Worm (Caenorhabditis elegans): Measurements from ENCODE around the gene ZC190.7.

The ZC190.7 gene

DNA sequence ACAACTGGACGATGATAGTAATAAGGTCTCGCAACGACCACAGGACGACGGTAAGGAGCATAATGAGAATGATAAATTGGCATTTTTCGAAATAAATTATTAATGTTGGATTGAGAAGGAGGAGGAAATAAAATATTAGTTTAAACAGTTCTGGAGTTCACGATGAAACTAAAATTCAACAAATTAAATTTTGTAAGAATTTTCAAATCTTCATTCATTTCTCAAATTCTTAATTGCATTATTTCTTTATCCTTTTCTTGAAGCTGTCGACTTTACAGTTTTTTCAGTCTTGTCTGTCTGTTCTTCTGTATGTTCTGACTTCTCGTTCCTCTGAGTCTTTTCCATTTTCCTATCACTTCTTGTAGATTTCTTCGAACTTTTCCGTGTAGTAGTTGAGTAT, at the start of gene ZC190.7:
TSS of gene ZC190.7 (minus strand) at position 101 of the 400 bp plus-strand sequence.
- TF ChIP-seq irx-1 (tag; optimal IDR thresholded peaks at IDR 0.05) (no peak), nhr-47 (tag; optimal IDR thresholded peaks at IDR 0.05) (no peak), nhr-12 (tag; optimal IDR thresholded peaks at IDR 0.05) (no peak), lin-13 (GFP tag; optimal IDR thresholded peaks at IDR 0.05) (no peak), lir-3 (tag; optimal IDR thresholded peaks at IDR 0.05; ENCODE audit: poor library complexity) (no peak), zip-4 (GFP tag; optimal IDR thresholded peaks at IDR 0.05) (no peak), aha-1 (tag; optimal IDR thresholded peaks at IDR 0.05) (no peak), pag-3 (tag; optimal IDR thresholded peaks at IDR 0.05; ENCODE audit: borderline replicate concordance, insufficient read depth) (no peak), ceh-90 (tag; optimal IDR thresholded peaks at IDR 0.05) (no peak), F16B12.6 (tag; optimal IDR thresholded peaks at IDR 0.05) (no peak), xbp-1 (tag; optimal IDR thresholded peaks at IDR 0.05) (no peak), efl-1 (optimal IDR thresholded peaks at IDR 0.05) (no peak), efl-1 (GFP tag; optimal IDR thresholded peaks at IDR 0.05 in 1 of 2) (no peak), rnt-1 (tag; optimal IDR thresholded peaks at IDR 0.05) (no peak), C04F5.9 (tag; optimal IDR thresholded peaks at IDR 0.05) (no peak), dsc-1 (tag; optimal IDR thresholded peaks at IDR 0.05) (no peak), mef-2 (tag; optimal IDR thresholded peaks at IDR 0.05) (no peak), nhr-77 (tag; optimal IDR thresholded peaks at IDR 0.05) (no peak), ets-5 (GFP tag; IDR thresholded peaks at IDR 0.05) (no peak), lsy-2 (tag; optimal IDR thresholded peaks at IDR 0.05) (no peak)

DNA sequence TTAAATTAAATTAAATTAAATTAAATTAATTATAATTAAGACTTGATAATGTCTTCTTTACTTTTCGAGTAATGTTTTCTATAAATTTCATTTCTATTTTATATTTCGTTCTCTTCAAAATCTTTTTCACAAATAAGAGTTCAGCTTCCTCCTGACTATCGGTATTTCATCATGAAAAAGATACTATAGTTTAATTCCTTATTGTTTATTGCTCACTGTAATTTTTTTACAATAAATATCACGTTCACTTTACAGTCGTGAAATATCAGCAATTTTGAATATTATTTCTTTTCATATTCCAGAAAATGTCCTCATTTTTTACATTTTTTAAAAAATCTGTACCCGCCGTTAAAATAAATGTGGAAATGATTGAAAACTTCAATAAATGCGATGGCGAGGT, 49.7 kb upstream of the ZC190.7 start, which contains the start of gene ZC196.3:
TSS of gene ZC196.3 (plus strand) at position 301 of the 400 bp plus-strand sequence.
- TF ChIP-seq ztf-4 (tag; optimal IDR thresholded peaks at IDR 0.05) (no peak), snpc-4 (tag; optimal IDR thresholded peaks at IDR 0.05) (no peak), ets-5 (GFP tag; IDR thresholded peaks at IDR 0.05) (no peak), dsc-1 (tag; optimal IDR thresholded peaks at IDR 0.05) (no peak), swsn-7 (tag; optimal IDR thresholded peaks at IDR 0.05) (no peak), efl-3 (GFP tag; optimal IDR thresholded peaks at IDR 0.05) (no peak), C16A3.4 (tag; optimal IDR thresholded peaks at IDR 0.05) (no peak), lin-35 (GFP tag; optimal IDR thresholded peaks at IDR 0.05) (no peak), Y116A8C.19 (tag; optimal IDR thresholded peaks at IDR 0.05; ENCODE audit: borderline replicate concordance) (no peak), jun-1 (tag; optimal IDR thresholded peaks at IDR 0.05) (no peak), irx-1 (tag; optimal IDR thresholded peaks at IDR 0.05) (no peak), ama-1 (optimal IDR thresholded peaks at IDR 0.05) (no peak), lin-39 (tag; optimal IDR thresholded peaks at IDR 0.05) (no peak), tbx-2 (tag; optimal IDR thresholded peaks at IDR 0.05) (no peak), mef-2 (tag; optimal IDR thresholded peaks at IDR 0.05) (no peak), unc-130 (tag; optimal IDR thresholded peaks at IDR 0.05) (no peak), vab-15 (tag; optimal IDR thresholded peaks at IDR 0.05) (no peak), pqm-1 (tag; optimal IDR thresholded peaks at IDR 0.05) (no peak), nhr-12 (tag; optimal IDR thresholded peaks at IDR 0.05) (no peak)

DNA sequence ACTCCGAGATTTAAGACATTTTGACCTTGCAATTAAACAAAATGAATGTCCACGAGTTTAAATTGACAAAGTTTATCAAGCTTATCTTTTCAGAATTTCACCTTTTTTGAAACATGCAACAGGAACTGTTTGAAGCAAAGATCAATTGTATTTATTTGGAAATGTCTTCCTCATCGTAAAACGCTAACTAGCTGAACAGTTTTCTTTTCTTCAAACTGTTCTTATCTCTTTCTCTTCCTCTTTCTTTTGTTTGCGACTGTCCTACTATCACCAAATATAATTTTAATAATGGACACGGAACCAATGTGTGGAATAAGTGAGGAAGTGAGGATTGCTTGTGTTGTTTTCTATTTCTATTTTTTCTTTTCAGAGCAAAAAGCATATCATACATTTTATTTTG, 46.3 kb upstream of the ZC190.7 start, which contains the start of gene ZC196.4:
TSS of gene ZC196.4 (plus strand) at position 173 of the 400 bp plus-strand sequence.
- peak; percentile 36 for TF ChIP-seq elt-2 (tag; optimal IDR thresholded peaks at IDR 0.05)
- no peak for TF ChIP-seq blmp-1 (tag; optimal IDR thresholded peaks at IDR 0.05)

DNA sequence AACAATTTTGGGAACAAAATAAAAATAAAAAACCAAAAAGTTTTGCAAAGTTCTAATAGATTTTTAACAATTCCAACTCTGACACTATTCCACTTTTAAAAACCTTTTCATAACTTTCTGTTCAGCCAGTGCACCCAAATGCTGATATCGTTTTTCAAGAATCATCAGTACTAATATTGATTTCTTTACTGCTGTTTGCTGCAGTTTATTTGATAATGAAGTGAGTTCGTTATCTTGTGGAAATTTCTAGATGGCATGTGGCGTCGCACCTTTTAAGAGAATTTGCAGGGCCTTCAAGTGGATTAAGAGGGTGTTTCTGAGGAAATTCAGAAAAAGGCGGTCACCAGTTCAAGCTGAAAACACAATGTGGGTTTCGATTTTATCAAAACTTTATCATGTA, 44.3 kb upstream of the ZC190.7 start:
- TF ChIP-seq lin-35 (GFP tag; optimal IDR thresholded peaks at IDR 0.05) = no peak
- TF ChIP-seq lir-3 (tag; optimal IDR thresholded peaks at IDR 0.05; ENCODE audit: poor library complexity) = no peak
- no peak for TF ChIP-seq fkh-8 (tag; optimal IDR thresholded peaks at IDR 0.05)
- peak; percentile 21 for TF ChIP-seq elt-2 (tag; optimal IDR thresholded peaks at IDR 0.05)
- TF ChIP-seq hlh-4 (tag; optimal IDR thresholded peaks at IDR 0.05) = no peak
- no peak for TF ChIP-seq nhr-19 (GFP tag; conservative IDR thresholded peaks at IDR 0.05)
